Worm (Caenorhabditis elegans): ENCODE measurements around the gene lec-11.

The lec-11 gene

DNA sequence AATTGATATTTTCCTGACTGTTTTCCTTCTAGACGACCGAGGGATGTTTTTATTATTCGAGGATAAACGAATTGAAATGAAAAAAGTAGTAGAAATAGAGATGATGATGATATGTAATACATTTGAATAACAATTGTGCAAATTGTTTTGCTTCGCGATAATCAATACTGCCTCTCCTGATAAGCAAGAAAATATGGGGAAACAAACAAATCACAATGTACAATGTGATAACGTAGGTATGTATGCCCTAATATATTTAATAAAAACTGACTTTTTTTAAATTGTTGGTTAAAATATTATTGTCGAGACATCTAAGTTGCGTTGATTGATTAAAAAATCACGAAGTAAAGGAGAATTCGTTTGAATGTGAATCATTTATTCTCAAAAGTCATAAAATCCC is 37.8 kb upstream of the lec-11 start, which contains the start of gene cest-5.2:
cest-5.2 (minus strand) TSS at position 128 of the 400 bp plus-strand sequence.
- TF ChIP-seq fos-1 (tag; optimal IDR thresholded peaks at IDR 0.05) (peak; percentile 25), F13H6.1 (tag; optimal IDR thresholded peaks at IDR 0.05) (no peak)

DNA sequence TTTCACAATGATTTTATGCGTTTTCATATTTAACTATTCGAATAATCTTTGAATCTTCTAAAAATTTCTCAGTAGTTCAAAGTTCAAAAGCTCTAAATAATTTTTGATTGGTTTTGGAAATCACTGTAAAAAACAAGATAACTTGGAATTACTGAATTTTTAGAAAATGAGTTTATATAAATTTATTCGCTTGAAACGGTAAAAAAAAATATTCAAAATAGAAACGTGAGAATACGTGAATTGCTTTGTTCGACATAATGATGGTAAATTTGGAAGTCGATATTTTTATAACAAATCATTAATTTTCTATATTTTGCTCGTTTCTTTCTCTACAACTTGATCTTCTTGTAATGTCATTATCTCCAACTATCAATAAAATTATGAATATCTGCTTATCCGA is 33.4 kb upstream of the lec-11 start, which contains the start of gene C01B10.44:
C01B10.44 (plus strand) TSS at position 301 of the 400 bp plus-strand sequence.
- TF ChIP-seq nhr-77 (tag; optimal IDR thresholded peaks at IDR 0.05) (no peak), mab-5 (tag; optimal IDR thresholded peaks at IDR 0.05) (no peak), snpc-4 (tag; optimal IDR thresholded peaks at IDR 0.05) (no peak), dmd-4 (tag; optimal IDR thresholded peaks at IDR 0.05) (no peak), elt-1 (tag; optimal IDR thresholded peaks at IDR 0.05) (no peak), nhr-25 (tag; optimal IDR thresholded peaks at IDR 0.05) (no peak), ZK546.5 (tag; optimal IDR thresholded peaks at IDR 0.05) (no peak), ceh-82 (tag; optimal IDR thresholded peaks at IDR 0.05) (no peak), peb-1 (tag; optimal IDR thresholded peaks at IDR 0.05) (no peak), lin-11 (tag; optimal IDR thresholded peaks at IDR 0.05) (no peak)

DNA sequence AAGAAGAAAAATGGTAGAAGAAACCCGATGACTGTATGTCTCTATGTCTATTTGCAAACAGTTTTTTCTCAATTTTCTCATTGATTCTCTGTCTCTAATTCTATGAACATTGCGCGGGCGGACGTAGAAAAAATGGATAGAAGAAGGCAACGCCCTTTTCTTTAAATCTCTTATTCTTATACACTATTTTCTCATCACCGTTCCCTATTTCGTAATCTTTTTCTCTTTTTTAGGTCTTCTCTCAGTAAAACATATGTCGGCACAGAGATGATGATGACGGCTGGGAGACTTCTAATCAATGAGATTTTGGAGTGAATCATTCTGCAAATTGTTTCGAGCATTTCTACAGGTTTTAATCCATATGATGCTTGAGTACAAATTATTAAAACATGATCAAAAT is 32.2 kb upstream of the lec-11 start:
- TF ChIP-seq unc-39 (tag; optimal IDR thresholded peaks at IDR 0.05) = no peak
- TF ChIP-seq blmp-1 (tag; optimal IDR thresholded peaks at IDR 0.05; ENCODE audit: insufficient read depth) = peak; percentile 11
- TF ChIP-seq sma-3 (GFP tag; optimal IDR thresholded peaks at IDR 0.05) = peak; percentile 52
- TF ChIP-seq ZK546.5 (tag; optimal IDR thresholded peaks at IDR 0.05) = no peak
- TF ChIP-seq nhr-25 (tag; optimal IDR thresholded peaks at IDR 0.05) = peak; percentile 35
- no peak for TF ChIP-seq ceh-82 (tag; optimal IDR thresholded peaks at IDR 0.05)
- TF ChIP-seq snpc-4 (tag; optimal IDR thresholded peaks at IDR 0.05) = no peak
- no peak for TF ChIP-seq sma-9 (GFP tag; optimal IDR thresholded peaks at IDR 0.05)
- TF ChIP-seq sma-9 (tag; optimal IDR thresholded peaks at IDR 0.05) = no peak
- TF ChIP-seq nhr-77 (tag; optimal IDR thresholded peaks at IDR 0.05) = no peak
- TF ChIP-seq lin-11 (tag; optimal IDR thresholded peaks at IDR 0.05) = no peak
- TF ChIP-seq crh-2 (tag; optimal IDR thresholded peaks at IDR 0.05) = no peak
- no peak for TF ChIP-seq nhr-11 (tag; optimal IDR thresholded peaks at IDR 0.05)
- TF ChIP-seq nhr-12 (tag; optimal IDR thresholded peaks at IDR 0.05) = no peak
- TF ChIP-seq nhr-21 (tag; optimal IDR thresholded peaks at IDR 0.05) = peak; percentile 22
- TF ChIP-seq fos-1 (tag; optimal IDR thresholded peaks at IDR 0.05) = peak; percentile 66
- TF ChIP-seq gmeb-1 (tag; optimal IDR thresholded peaks at IDR 0.05) = peak; percentile 41

DNA sequence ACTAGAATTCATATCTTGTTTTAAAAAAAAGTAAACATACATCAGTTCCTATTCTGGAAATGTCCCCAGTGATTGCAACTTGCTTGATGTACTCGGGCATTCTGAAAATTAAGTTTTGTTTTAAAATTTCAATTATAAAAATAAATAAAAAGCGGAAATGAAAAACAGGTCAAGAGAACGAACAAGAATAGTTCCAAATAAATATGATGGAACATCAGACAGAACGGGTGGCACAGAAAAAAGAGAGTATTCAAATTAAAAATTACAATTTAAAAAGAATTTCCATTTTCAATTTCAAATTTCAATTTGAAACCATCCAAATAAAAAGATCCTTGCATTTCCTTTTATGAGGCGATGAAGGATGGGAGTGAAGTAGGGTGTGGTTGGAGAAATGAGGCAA is 31.3 kb upstream of the lec-11 start, which contains the start of gene C01B10.3:
C01B10.3 (minus strand) TSS at position 101 of the 400 bp plus-strand sequence.
- TF ChIP-seq nhr-11 (tag; optimal IDR thresholded peaks at IDR 0.05) (no peak), ztf-1 (GFP tag; conservative IDR thresholded peaks at IDR 0.05) (no peak), dmd-4 (tag; optimal IDR thresholded peaks at IDR 0.05) (no peak), nhr-12 (tag; optimal IDR thresholded peaks at IDR 0.05) (no peak), sem-4 (tag; optimal IDR thresholded peaks at IDR 0.05) (no peak), sma-9 (GFP tag; optimal IDR thresholded peaks at IDR 0.05) (no peak), sma-9 (tag; optimal IDR thresholded peaks at IDR 0.05) (no peak), ztf-11 (tag; optimal IDR thresholded peaks at IDR 0.05) (no peak)

DNA sequence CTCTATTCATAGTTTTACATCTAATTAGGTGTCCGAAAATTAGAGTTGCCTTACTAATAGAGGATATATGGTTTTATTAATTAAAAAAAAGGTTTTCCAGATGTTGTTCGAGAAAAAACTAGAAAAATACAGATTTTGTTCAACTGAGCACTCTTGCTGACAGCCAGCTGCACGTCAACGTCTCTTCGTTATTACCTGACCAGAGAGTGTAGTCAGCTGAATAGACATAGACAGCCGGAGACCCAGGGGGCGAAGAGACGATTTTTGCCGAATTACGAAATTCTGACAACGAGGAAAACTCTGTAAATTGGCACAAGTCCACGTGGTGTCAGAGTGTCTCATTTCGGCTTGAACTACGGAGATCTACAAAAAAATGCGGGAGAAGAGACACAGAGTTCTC is 28.7 kb upstream of the lec-11 start:
- no peak for TF ChIP-seq nhr-77 (tag; optimal IDR thresholded peaks at IDR 0.05)
- no peak for TF ChIP-seq mab-5 (tag; optimal IDR thresholded peaks at IDR 0.05)
- TF ChIP-seq peb-1 (tag; optimal IDR thresholded peaks at IDR 0.05) = no peak
- no peak for TF ChIP-seq C34F6.9 (tag; optimal IDR thresholded peaks at IDR 0.05)
- no peak for TF ChIP-seq aly-2 (tag; optimal IDR thresholded peaks at IDR 0.05)
- no peak for TF ChIP-seq nhr-11 (tag; optimal IDR thresholded peaks at IDR 0.05)
- TF ChIP-seq egl-27 (tag; optimal IDR thresholded peaks at IDR 0.05) = no peak
- no peak for TF ChIP-seq snpc-4 (tag; optimal IDR thresholded peaks at IDR 0.05)
- no peak for TF ChIP-seq nhr-23 (tag; optimal IDR thresholded peaks at IDR 0.05)
- no peak for TF ChIP-seq lin-11 (tag; optimal IDR thresholded peaks at IDR 0.05)
- TF ChIP-seq ama-1 (optimal IDR thresholded peaks at IDR 0.05) = no peak
- TF ChIP-seq sma-3 (GFP tag; optimal IDR thresholded peaks at IDR 0.05) = no peak
- no peak for TF ChIP-seq F13H6.1 (tag; optimal IDR thresholded peaks at IDR 0.05)
- TF ChIP-seq dmd-4 (tag; optimal IDR thresholded peaks at IDR 0.05) = no peak
- no peak for TF ChIP-seq lin-39 (tag; optimal IDR thresholded peaks at IDR 0.05)
- TF ChIP-seq ceh-82 (tag; optimal IDR thresholded peaks at IDR 0.05) = no peak
- no peak for TF ChIP-seq mdl-1 (tag; optimal IDR thresholded peaks at IDR 0.05)
- TF ChIP-seq blmp-1 (tag; optimal IDR thresholded peaks at IDR 0.05; ENCODE audit: insufficient read depth) = no peak
- TF ChIP-seq nhr-6 (tag; optimal IDR thresholded peaks at IDR 0.05) = no peak
- TF ChIP-seq sem-4 (tag; optimal IDR thresholded peaks at IDR 0.05) = no peak
- TF ChIP-seq nhr-25 (tag; optimal IDR thresholded peaks at IDR 0.05) = no peak
- peak; percentile 22 for TF ChIP-seq crh-2 (tag; optimal IDR thresholded peaks at IDR 0.05)
- no peak for TF ChIP-seq lin-13 (GFP tag; optimal IDR thresholded peaks at IDR 0.05)
- peak; percentile 52 for TF ChIP-seq nhr-129 (tag; optimal IDR thresholded peaks at IDR 0.05)
- TF ChIP-seq fos-1 (tag; optimal IDR thresholded peaks at IDR 0.05) = peak; percentile 22
- TF ChIP-seq ztf-4 (tag; optimal IDR thresholded peaks at IDR 0.05) = no peak
- no peak for TF ChIP-seq ZK546.5 (tag; optimal IDR thresholded peaks at IDR 0.05)
- no peak for TF ChIP-seq nhr-10 (tag; optimal IDR thresholded peaks at IDR 0.05)
- TF ChIP-seq nhr-237 (tag; optimal IDR thresholded peaks at IDR 0.05) = no peak
- TF ChIP-seq lsy-2 (tag; optimal IDR thresholded peaks at IDR 0.05) = peak in 1 of 2 experiments; percentile 18
- peak; percentile 38 for TF ChIP-seq unc-55 (GFP tag; optimal IDR thresholded peaks at IDR 0.05)
- TF ChIP-seq gmeb-1 (tag; optimal IDR thresholded peaks at IDR 0.05) = peak; percentile 11
- TF ChIP-seq zag-1 (tag; optimal IDR thresholded peaks at IDR 0.05) = no peak

All from whole organism, L2 larva.